Fruit fly (Drosophila melanogaster) whole organism, pupa: Measurements from ENCODE around the gene CG42835.

Source experiments
- CG10348 ChIP-seq: fragments of 200-800 bp; sonication (Bioruptor generic); IDR thresholded peaks from 2 replicates; pipeline ENCODE4 v1.3.6; 2022; ENCODE audit warnings: missing biosample characterization, missing genetic modification characterization
- CG12605 ChIP-seq: fragments of 200-800 bp; sonication (Bioruptor generic); IDR thresholded peaks from 2 replicates; pipeline ENCODE4 v1.3.6; 2022; ENCODE audit warnings: missing biosample characterization, missing genetic modification characterization
- CG13204 ChIP-seq: fragments of 200-800 bp; sonication (Bioruptor generic); optimal IDR thresholded peaks from 2 replicates; lab custom pipeline; 2018; ENCODE audit warnings: missing biosample characterization, mild to moderate bottlenecking, missing genetic modification characterization, moderate library complexity
- CG14655 ChIP-seq: fragments of 200-800 bp; sonication (Bioruptor generic); optimal IDR thresholded peaks from 3 replicates; lab custom pipeline; 2017; ENCODE audit warnings: mild to moderate bottlenecking, missing biosample characterization, missing genetic modification reagents, missing genetic modification characterization
- CG15710 ChIP-seq: fragments of 200-800 bp; sonication (Bioruptor generic); optimal IDR thresholded peaks from 2 replicates; lab custom pipeline; 2018; ENCODE audit warnings: missing biosample characterization, mild to moderate bottlenecking, missing genetic modification characterization, moderate library complexity
- CG17806 ChIP-seq: fragments of 200-800 bp; sonication (Bioruptor generic); optimal IDR thresholded peaks from 2 replicates; lab custom pipeline; 2018; ENCODE audit warnings: missing biosample characterization, mild to moderate bottlenecking, missing genetic modification characterization, moderate library complexity
- CG32121 ChIP-seq: fragments of 200-800 bp; sonication (Bioruptor generic); IDR thresholded peaks from 2 replicates; pipeline ENCODE4 v1.3.6; 2022; ENCODE audit warnings: missing biosample characterization, missing genetic modification characterization
- CG34367 ChIP-seq: fragments of 200-800 bp; sonication (Bioruptor generic); optimal IDR thresholded peaks from 2 replicates; lab custom pipeline; 2018; ENCODE audit warnings: missing biosample characterization, mild to moderate bottlenecking, missing genetic modification characterization
- CG4496 ChIP-seq: fragments of 200-800 bp; sonication (Bioruptor generic); IDR thresholded peaks from 3 replicates; pipeline ENCODE4 v1.3.6; 2022; ENCODE audit warnings: missing biosample characterization, missing genetic modification characterization
- CG8159 ChIP-seq: fragments of 200-800 bp; sonication (Bioruptor generic); optimal IDR thresholded peaks from 3 replicates; lab custom pipeline; 2018; ENCODE audit warnings: missing biosample characterization, mild to moderate bottlenecking, missing genetic modification characterization, moderate library complexity
- CG8301 ChIP-seq: fragments of 200-800 bp; sonication (Bioruptor generic); optimal IDR thresholded peaks from 2 replicates; lab custom pipeline; 2018; ENCODE audit warnings: missing biosample characterization, mild to moderate bottlenecking, missing genetic modification characterization
- CG9948 ChIP-seq: fragments of 200-800 bp; sonication (Bioruptor generic); optimal IDR thresholded peaks from 2 replicates; lab custom pipeline; 2018; ENCODE audit warnings: missing biosample characterization, mild to moderate bottlenecking, missing genetic modification characterization, moderate library complexity
- D1 ChIP-seq: fragments of 200-800 bp; sonication (Bioruptor generic); optimal IDR thresholded peaks from 2 replicates; lab custom pipeline; 2018; ENCODE audit warnings: missing biosample characterization, mild to moderate bottlenecking, missing genetic modification characterization, moderate library complexity
- EcR ChIP-seq: fragments of 200-800 bp; sonication (Bioruptor generic); optimal IDR thresholded peaks from 3 replicates; lab custom pipeline; 2019; ENCODE audit warnings: missing biosample characterization, missing genetic modification characterization, mild to moderate bottlenecking, moderate library complexity, missing genetic modification reagents
- Ets98B ChIP-seq: fragments of 200-800 bp; sonication (Bioruptor generic); IDR thresholded peaks from 2 replicates; pipeline ENCODE4 v1.3.6; 2022; ENCODE audit warnings: missing biosample characterization, missing genetic modification characterization
- Pif1A ChIP-seq: fragments of 200-800 bp; sonication (Bioruptor generic); optimal IDR thresholded peaks from 3 replicates; lab custom pipeline; 2016; ENCODE audit warnings: missing biosample characterization, missing genetic modification characterization
- Pif1B ChIP-seq: fragments of 200-800 bp; sonication (Bioruptor generic); optimal IDR thresholded peaks from 3 replicates; lab custom pipeline; 2016; ENCODE audit warnings: missing biosample characterization, missing genetic modification characterization
- Snoo ChIP-seq: fragments of 200-800 bp; sonication (Bioruptor generic); optimal IDR thresholded peaks from 3 replicates; lab custom pipeline; 2017; ENCODE audit warnings: missing biosample characterization, mild to moderate bottlenecking, missing genetic modification characterization, inconsistent platforms
- fd96Ca ChIP-seq: fragments of 200-800 bp; sonication (Bioruptor generic); IDR thresholded peaks from 3 replicates; pipeline ENCODE4 v1.3.6; 2022; ENCODE audit warnings: missing biosample characterization, missing genetic modification characterization
- gl ChIP-seq: fragments of 200-800 bp; sonication (Bioruptor generic); optimal IDR thresholded peaks from 2 replicates; lab custom pipeline; 2018; ENCODE audit warnings: missing biosample characterization, mild to moderate bottlenecking, missing genetic modification characterization
- rn ChIP-seq: fragments of 200-800 bp; sonication (Bioruptor generic); IDR thresholded peaks from 2 replicates; pipeline ENCODE4 v1.3.6; 2022; ENCODE audit warnings: missing biosample characterization, missing genetic modification characterization

Gene CG42835

DNA sequence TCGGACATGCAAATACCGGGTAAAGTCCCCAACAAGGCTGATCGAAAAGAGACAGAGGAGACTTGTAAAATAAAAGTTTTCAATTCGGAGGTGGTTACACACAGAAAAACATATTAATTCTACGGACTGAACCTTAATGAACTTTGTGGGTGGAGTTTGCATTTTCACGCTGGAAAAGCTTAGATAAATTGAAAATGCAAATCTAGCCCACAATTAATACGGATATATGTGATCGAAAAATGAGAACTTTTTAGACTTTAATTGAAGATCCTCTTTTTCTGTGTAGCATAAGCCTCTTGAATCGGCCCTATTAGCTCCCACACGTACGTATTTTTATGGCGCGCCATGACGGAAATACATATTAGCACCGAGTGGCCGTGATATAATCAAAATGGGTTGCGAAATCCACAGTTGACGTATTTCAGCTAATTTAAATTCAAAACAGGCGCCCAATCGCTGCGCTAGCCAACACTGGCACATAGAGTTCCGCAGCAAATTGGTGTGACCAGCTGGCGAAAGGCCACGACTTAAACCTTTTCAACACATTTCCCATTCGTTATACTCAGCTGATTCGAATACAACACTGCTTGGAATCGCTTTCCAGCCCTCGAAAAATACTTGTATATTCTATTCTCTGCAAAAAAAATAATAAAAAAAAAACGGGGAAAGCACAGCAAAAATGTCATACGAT is 35.0 kb upstream of the CG42835 start:
- TF ChIP-seq CG15710 (peak; percentile 14), Snoo (peak; percentile 42), CG13204 (GFP tag; lab: Kevin White, UChicago) (no peak), CG17806 (tag; lab: Kevin White, UChicago) (no peak), CG34367 (tag; lab: Kevin White, UChicago) (peak; percentile 42), CG10348 (no peak), fd96Ca (GFP tag; lab: Robert Waterston, UW) (peak; percentile 68; the same call in 2 of the 3 replicates), CG14655 (peak; percentile 31), Ets98B (GFP tag; lab: Robert Waterston, UW) (peak; percentile 61; the same call in 1 of the 2 replicates), CG8159 (tag; lab: Kevin White, UChicago) (peak; percentile 42), Pif1A (peak; percentile 25), CG32121 (GFP tag; lab: Robert Waterston, UW) (0 out of 2 replicates have a peak, but pooled peaks have one; percentile 33), CG12605 (GFP tag; lab: Robert Waterston, UW) (peak; percentile 51), CG4496 (GFP tag; lab: Robert Waterston, UW) (peak; percentile 74; the same call in 2 of the 3 replicates), Pif1B (GFP tag; lab: Kevin White, UChicago) (peak; percentile 4)

DNA sequence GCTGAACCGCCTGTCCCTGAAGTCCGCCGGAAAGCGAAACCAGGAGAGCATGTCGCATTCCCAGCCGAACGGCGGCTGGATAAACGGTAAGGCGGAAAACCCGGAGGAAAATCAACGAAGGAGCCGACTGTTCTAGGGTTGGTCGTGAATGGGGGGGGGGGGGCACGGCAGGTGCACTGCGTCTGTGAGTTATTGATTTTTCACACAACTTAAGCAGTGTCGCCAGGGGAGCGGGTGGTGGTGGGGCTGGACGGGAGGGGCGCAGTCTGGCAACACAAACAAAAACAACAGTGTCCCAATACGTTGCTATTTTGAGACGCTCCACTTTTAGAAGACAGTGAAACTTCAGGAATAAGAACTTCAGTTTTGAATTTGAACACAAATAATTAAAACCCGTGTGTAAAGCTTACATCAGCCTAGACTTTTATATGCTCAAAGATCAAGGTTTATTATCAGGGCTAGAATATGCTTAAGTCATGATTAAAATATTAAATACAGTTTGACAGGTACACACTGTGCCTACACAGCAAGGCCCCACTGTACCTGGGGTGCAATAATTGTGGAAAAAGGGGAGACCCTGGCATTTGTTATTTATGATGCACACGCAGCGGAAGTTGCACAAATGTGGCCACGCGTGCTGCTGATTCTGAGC is 34.1 kb upstream of the CG42835 start:
- TF ChIP-seq CG14655 (peak; percentile 85), Ets98B (GFP tag; lab: Robert Waterston, UW) (peak; percentile 92), Snoo (peak; percentile 45), Pif1B (GFP tag; lab: Kevin White, UChicago) (peak; percentile 47), CG8301 (tag; lab: Kevin White, UChicago) (peak; percentile 84), CG17806 (tag; lab: Kevin White, UChicago) (peak; percentile 81), CG32121 (GFP tag; lab: Robert Waterston, UW) (peak; percentile 82), Pif1A (peak; percentile 83), CG8159 (tag; lab: Kevin White, UChicago) (peak; percentile 81), fd96Ca (GFP tag; lab: Robert Waterston, UW) (peak; percentile 83), CG9948 (tag; lab: Kevin White, UChicago) (peak; percentile 72), CG10348 (peak; percentile 63), CG12605 (GFP tag; lab: Robert Waterston, UW) (peak; percentile 61; the same call in 1 of the 2 replicates), CG13204 (GFP tag; lab: Kevin White, UChicago) (peak; percentile 29), gl (tag; lab: Kevin White, UChicago) (peak; percentile 67), rn (GFP tag; lab: Robert Waterston, UW) (peak; percentile 71), CG4496 (GFP tag; lab: Robert Waterston, UW) (peak; percentile 90), EcR (GFP tag; lab: Kevin White, UChicago) (no peak), CG15710 (peak; percentile 67), CG34367 (tag; lab: Kevin White, UChicago) (peak; percentile 60), D1 (no peak)

DNA sequence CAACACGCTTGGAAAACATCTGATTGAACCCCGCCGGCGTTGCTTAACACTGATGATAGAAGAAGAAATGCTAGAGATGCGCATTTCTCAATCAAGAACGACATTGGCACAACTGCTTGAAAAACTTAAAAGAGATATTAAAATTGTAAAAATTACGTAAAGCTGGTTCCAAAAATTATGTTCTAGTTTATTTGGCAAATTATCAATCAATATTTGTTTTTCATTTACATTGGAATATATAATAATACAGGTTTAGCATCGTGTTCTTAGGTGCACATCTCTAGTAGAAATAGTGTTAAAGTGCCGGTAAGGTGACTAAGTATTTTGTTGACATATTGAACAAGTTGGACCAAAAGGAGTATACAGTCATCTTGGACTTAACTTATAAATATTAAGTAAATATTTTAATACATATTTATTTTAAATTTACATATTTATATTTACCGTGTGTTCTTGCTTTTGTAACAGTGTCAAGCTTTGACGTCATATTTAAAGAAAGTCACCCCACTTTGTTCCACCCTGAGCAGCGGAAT is 29.1 kb upstream of the CG42835 start, which contains the start of the genes Brf and sds22:
Gene Brf (minus strand): TSS at position 25 of the 533 bp plus-strand sequence.
Gene sds22 (plus strand): TSS at position 282 of the 533 bp plus-strand sequence.
- peak; percentile 2 for TF ChIP-seq EcR (GFP tag; lab: Kevin White, UChicago)
- TF ChIP-seq Pif1B (GFP tag; lab: Kevin White, UChicago) = peak; percentile 91
- TF ChIP-seq CG14655 = peak; percentile 93
- peak; percentile 89 for TF ChIP-seq CG32121 (GFP tag; lab: Robert Waterston, UW)
- TF ChIP-seq CG8301 (tag; lab: Kevin White, UChicago) = peak; percentile 88
- peak; percentile 91 for TF ChIP-seq CG34367 (tag; lab: Kevin White, UChicago)
- TF ChIP-seq CG15710 = peak; percentile 94
- peak; percentile 86; the same call in 1 of the 2 replicates for TF ChIP-seq rn (GFP tag; lab: Robert Waterston, UW)
- TF ChIP-seq gl (tag; lab: Kevin White, UChicago) = peak; percentile 75
- TF ChIP-seq CG12605 (GFP tag; lab: Robert Waterston, UW) = peak; percentile 76; the same call in 1 of the 2 replicates
- peak; percentile 94 for TF ChIP-seq CG17806 (tag; lab: Kevin White, UChicago)
- peak; percentile 91 for TF ChIP-seq CG9948 (tag; lab: Kevin White, UChicago)
- peak; percentile 93 for TF ChIP-seq CG4496 (GFP tag; lab: Robert Waterston, UW)
- peak; percentile 92 for TF ChIP-seq Pif1A
- TF ChIP-seq Ets98B (GFP tag; lab: Robert Waterston, UW) = peak; percentile 91
- peak; percentile 77 for TF ChIP-seq fd96Ca (GFP tag; lab: Robert Waterston, UW)
- peak; percentile 62 for TF ChIP-seq CG10348
- peak; percentile 55 for TF ChIP-seq CG13204 (GFP tag; lab: Kevin White, UChicago)
- TF ChIP-seq Snoo = peak; percentile 89
- peak; percentile 95 for TF ChIP-seq CG8159 (tag; lab: Kevin White, UChicago)
- TF ChIP-seq D1 = peak; percentile 88

DNA sequence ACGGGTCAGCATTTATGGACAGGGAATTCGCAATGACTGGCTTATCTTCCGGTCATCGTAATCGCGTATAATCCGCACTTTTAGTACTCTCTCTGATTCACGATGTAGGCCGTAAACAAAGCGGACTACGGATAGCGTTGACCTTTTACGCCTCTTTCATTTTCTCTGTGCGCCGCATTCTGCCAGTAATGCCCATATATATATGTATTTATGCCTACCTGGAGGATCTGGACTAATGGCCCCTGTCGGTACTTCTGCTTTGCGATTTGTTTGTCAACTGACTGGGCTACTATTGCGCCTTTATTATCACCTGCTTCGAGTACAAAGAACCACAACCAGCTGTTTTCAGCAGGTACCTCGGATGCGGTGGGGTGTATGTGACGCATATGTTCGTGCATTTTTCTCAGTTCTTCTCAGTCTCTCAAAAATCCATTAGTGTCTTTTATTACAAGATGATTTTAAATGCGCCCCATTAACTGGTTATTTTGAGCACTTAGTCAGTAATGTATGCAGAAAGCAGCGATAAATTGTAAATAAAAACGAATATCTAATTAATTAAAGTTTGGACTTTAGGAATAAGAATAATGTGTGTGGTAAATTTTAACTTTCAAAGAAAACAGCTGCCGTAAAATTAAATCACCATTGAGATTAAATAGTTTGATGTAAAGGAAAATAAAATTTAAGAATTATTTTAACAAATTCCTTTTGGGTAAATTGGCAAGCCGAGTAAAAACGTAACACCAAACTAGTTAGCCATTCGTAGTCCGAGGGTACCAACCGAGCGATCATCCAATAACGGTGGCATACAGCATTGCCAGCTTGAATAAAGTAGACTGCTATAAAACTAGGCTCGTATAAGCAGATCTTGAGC is 25.9 kb upstream of the CG42835 start, which contains the start of gene CREG:
Gene CREG (minus strand): TSS at position 323 of the 871 bp plus-strand sequence.
- 0 out of 2 replicates have a peak, but pooled peaks have one; percentile 24 for TF ChIP-seq Ets98B (GFP tag; lab: Robert Waterston, UW)
- TF ChIP-seq CG15710 = peak; percentile 23
- TF ChIP-seq fd96Ca (GFP tag; lab: Robert Waterston, UW) = no peak
- peak; percentile 18 for TF ChIP-seq Pif1B (GFP tag; lab: Kevin White, UChicago)
- TF ChIP-seq CG13204 (GFP tag; lab: Kevin White, UChicago) = no peak
- peak; percentile 41 for TF ChIP-seq CG8159 (tag; lab: Kevin White, UChicago)
- TF ChIP-seq CG10348 = no peak
- 0 out of 2 replicates have a peak, but pooled peaks have one; percentile 7 for TF ChIP-seq CG12605 (GFP tag; lab: Robert Waterston, UW)
- peak; percentile 24 for TF ChIP-seq D1
- no peak for TF ChIP-seq CG32121 (GFP tag; lab: Robert Waterston, UW)
- no peak for TF ChIP-seq CG4496 (GFP tag; lab: Robert Waterston, UW)
- peak; percentile 11 for TF ChIP-seq CG9948 (tag; lab: Kevin White, UChicago)
- peak; percentile 85 for TF ChIP-seq EcR (GFP tag; lab: Kevin White, UChicago)
- no peak for TF ChIP-seq CG34367 (tag; lab: Kevin White, UChicago)
- no peak for TF ChIP-seq rn (GFP tag; lab: Robert Waterston, UW)
- peak; percentile 53 for TF ChIP-seq CG14655
- TF ChIP-seq Snoo = peak; percentile 46
- TF ChIP-seq gl (tag; lab: Kevin White, UChicago) = no peak
- TF ChIP-seq CG17806 (tag; lab: Kevin White, UChicago) = no peak
- TF ChIP-seq Pif1A = peak; percentile 32
- peak; percentile 38 for TF ChIP-seq CG8301 (tag; lab: Kevin White, UChicago)
- TF ChIP-seq, all 21 proteins: peak for 12
